Fruit fly (Drosophila melanogaster) whole organism, prepupa: ENCODE data around the gene CG14634.

Source experiments
- Blimp-1 ChIP-seq: fragments of 200-800 bp; sonication (Bioruptor generic); optimal IDR thresholded peaks from 3 replicates; lab custom pipeline; 2017; ENCODE audit warnings: missing biosample characterization, missing genetic modification characterization, mild to moderate bottlenecking, moderate library complexity, missing genetic modification reagents
- CG10631 ChIP-seq: fragments of 200-800 bp; sonication (Bioruptor generic); optimal IDR thresholded peaks from 2 replicates; lab custom pipeline; 2016; ENCODE audit warnings: missing biosample characterization, missing genetic modification characterization
- CG10669 ChIP-seq: fragments of 200-800 bp; sonication (Bioruptor generic); optimal IDR thresholded peaks from 3 replicates; lab custom pipeline; 2018; ENCODE audit warnings: missing biosample characterization, mild to moderate bottlenecking, missing genetic modification characterization, moderate library complexity
- CG11902 ChIP-seq: fragments of 200-800 bp; sonication (Bioruptor generic); optimal IDR thresholded peaks from 3 replicates; lab custom pipeline; 2016; ENCODE audit warnings: missing biosample characterization, missing genetic modification characterization
- CG16779 ChIP-seq: fragments of 200-800 bp; sonication (Bioruptor generic); optimal IDR thresholded peaks from 3 replicates; lab custom pipeline; 2017; ENCODE audit warnings: missing biosample characterization, mild to moderate bottlenecking, missing genetic modification characterization
- CG31627 ChIP-seq: fragments of 200-800 bp; sonication (Bioruptor generic); optimal IDR thresholded peaks from 3 replicates; lab custom pipeline; 2016; ENCODE audit warnings: missing biosample characterization, missing genetic modification characterization
- CG3919 ChIP-seq: fragments of 200-800 bp; sonication (Bioruptor generic); optimal IDR thresholded peaks from 3 replicates; lab custom pipeline; 2016; ENCODE audit warnings: missing biosample characterization, missing genetic modification characterization
- CG4318 ChIP-seq: fragments of 200-800 bp; sonication (Bioruptor generic); optimal IDR thresholded peaks from 3 replicates; lab custom pipeline; 2017; ENCODE audit warnings: missing biosample characterization, mild to moderate bottlenecking, missing genetic modification characterization
- CG6163 ChIP-seq: fragments of 200-800 bp; sonication (Bioruptor generic); IDR thresholded peaks from 3 replicates; pipeline ENCODE4 v1.3.6; 2022; ENCODE audit warnings: missing biosample characterization, missing genetic modification characterization
- CG6276 ChIP-seq: fragments of 200-800 bp; sonication (Bioruptor generic); optimal IDR thresholded peaks from 2 replicates; lab custom pipeline; 2017; ENCODE audit warnings: missing biosample characterization, mild to moderate bottlenecking, missing genetic modification characterization
- CG6792 ChIP-seq: fragments of 200-800 bp; sonication (Bioruptor generic); optimal IDR thresholded peaks from 3 replicates; lab custom pipeline; 2016; ENCODE audit warnings: missing biosample characterization, missing genetic modification characterization
- CG7368 ChIP-seq: fragments of 200-800 bp; sonication (Bioruptor generic); optimal IDR thresholded peaks from 3 replicates; lab custom pipeline; 2016; ENCODE audit warnings: missing biosample characterization, missing genetic modification characterization
- CG8119 ChIP-seq: fragments of 200-800 bp; sonication (Bioruptor generic); IDR thresholded peaks from 3 replicates; pipeline ENCODE4 v1.3.6; 2022; ENCODE audit warnings: missing biosample characterization, missing genetic modification characterization
- CG8632 ChIP-seq: fragments of 200-800 bp; sonication (Bioruptor generic); optimal IDR thresholded peaks from 3 replicates; lab custom pipeline; 2016; ENCODE audit warnings: missing biosample characterization, missing genetic modification characterization
- CG9139 ChIP-seq: fragments of 200-800 bp; sonication (Bioruptor generic); optimal IDR thresholded peaks from 3 replicates; lab custom pipeline; 2017; ENCODE audit warnings: missing biosample characterization, mild to moderate bottlenecking, missing genetic modification characterization
- Eip75B ChIP-seq: fragments of 200-800 bp; sonication (Bioruptor generic); optimal IDR thresholded peaks from 3 replicates; lab custom pipeline; 2016; ENCODE audit warnings: missing biosample characterization, missing genetic modification characterization
- Eip78C ChIP-seq: fragments of 200-800 bp; sonication (Bioruptor generic); peaks from one replicate; lab custom pipeline; 2016; ENCODE audit warnings: missing biosample characterization, missing genetic modification characterization
- Ets21C ChIP-seq: fragments of 200-800 bp; sonication (Bioruptor generic); optimal IDR thresholded peaks from 3 replicates; lab custom pipeline; 2016; ENCODE audit warnings: missing biosample characterization, missing genetic modification characterization
- Ets96B ChIP-seq: fragments of 200-800 bp; optimal IDR thresholded peaks from 2 replicates; lab custom pipeline; 2019; ENCODE audit warnings: missing biosample characterization, mild to moderate bottlenecking, missing genetic modification characterization, moderate library complexity
- Gug ChIP-seq: fragments of 200-800 bp; sonication (Bioruptor generic); IDR thresholded peaks from 2 replicates; pipeline ENCODE4 v1.3.6; 2022; ENCODE audit warnings: missing biosample characterization, missing genetic modification characterization
- Hr39 ChIP-seq: fragments of 200-800 bp; sonication (Bioruptor generic); optimal IDR thresholded peaks from 2 replicates; lab custom pipeline; 2016; ENCODE audit warnings: missing biosample characterization, missing genetic modification characterization
- Met ChIP-seq: fragments of 200-800 bp; sonication (Bioruptor generic); optimal IDR thresholded peaks from 3 replicates; lab custom pipeline; 2016; ENCODE audit warnings: missing biosample characterization, missing genetic modification characterization
- OdsH ChIP-seq: fragments of 200-800 bp; sonication (Bioruptor generic); optimal IDR thresholded peaks from 3 replicates; lab custom pipeline; 2016; ENCODE audit warnings: missing biosample characterization, missing genetic modification characterization
- Smox ChIP-seq: fragments of 200-800 bp; sonication (Bioruptor generic); optimal IDR thresholded peaks from 3 replicates; lab custom pipeline; 2016; ENCODE audit warnings: missing biosample characterization, missing genetic modification characterization
- Sox14 ChIP-seq: fragments of 200-800 bp; sonication (Bioruptor generic); optimal IDR thresholded peaks from 3 replicates; lab custom pipeline; 2016; ENCODE audit warnings: missing biosample characterization, missing genetic modification characterization
- Sox15 ChIP-seq: fragments of 200-800 bp; sonication (Bioruptor generic); optimal IDR thresholded peaks from 3 replicates; lab custom pipeline; 2016; ENCODE audit warnings: missing biosample characterization, missing genetic modification characterization
- achi ChIP-seq: fragments of 200-800 bp; sonication (Bioruptor generic); optimal IDR thresholded peaks from 3 replicates; lab custom pipeline; 2016; ENCODE audit warnings: missing biosample characterization, missing genetic modification characterization
- acj6 ChIP-seq: fragments of 200-800 bp; sonication (Bioruptor generic); optimal IDR thresholded peaks from 3 replicates; lab custom pipeline; 2016; ENCODE audit warnings: missing biosample characterization, missing genetic modification characterization
- cyc ChIP-seq: fragments of 200-800 bp; sonication (Bioruptor generic); optimal IDR thresholded peaks from 3 replicates; lab custom pipeline; 2016; ENCODE audit warnings: missing biosample characterization, missing genetic modification characterization
- dac ChIP-seq: fragments of 200-800 bp; sonication (Bioruptor generic); optimal IDR thresholded peaks from 2 replicates; lab custom pipeline; 2017; ENCODE audit warnings: missing biosample characterization, mild to moderate bottlenecking, missing genetic modification characterization
- dsx ChIP-seq: fragments of 200-800 bp; optimal IDR thresholded peaks from 3 replicates; lab custom pipeline; 2019; ENCODE audit warnings: missing biosample characterization, mild to moderate bottlenecking, missing genetic modification characterization, moderate library complexity; ENCODE audit not compliant: poor library complexity, severe bottlenecking
- eg ChIP-seq: fragments of 200-800 bp; sonication (Bioruptor generic); IDR thresholded peaks from 3 replicates; pipeline ENCODE4 v1.3.6; 2022; ENCODE audit warnings: missing biosample characterization, missing genetic modification characterization
- esn ChIP-seq: fragments of 200-800 bp; sonication (Bioruptor generic); optimal IDR thresholded peaks from 2 replicates; lab custom pipeline; 2016; ENCODE audit warnings: missing biosample characterization, mild to moderate bottlenecking, missing genetic modification characterization, moderate library complexity
- fd59A ChIP-seq: fragments of 200-800 bp; sonication (Bioruptor generic); optimal IDR thresholded peaks from 2 replicates; lab custom pipeline; 2017; ENCODE audit warnings: missing biosample characterization, mild to moderate bottlenecking, missing genetic modification characterization, missing genetic modification reagents
- lz ChIP-seq: fragments of 200-800 bp; sonication (Bioruptor generic); optimal IDR thresholded peaks from 3 replicates; lab custom pipeline; 2016; ENCODE audit warnings: missing biosample characterization, missing genetic modification characterization
- pdm3 ChIP-seq: fragments of 200-800 bp; sonication (Bioruptor generic); optimal IDR thresholded peaks from 3 replicates; lab custom pipeline; 2016; ENCODE audit warnings: missing biosample characterization, missing genetic modification characterization
- spab ChIP-seq: fragments of 200-800 bp; sonication (Bioruptor generic); optimal IDR thresholded peaks from 2 replicates; lab custom pipeline; 2017; ENCODE audit warnings: missing biosample characterization, mild to moderate bottlenecking, missing genetic modification characterization, missing genetic modification reagents
- ss ChIP-seq, 2 experiments: fragments of 200-800 bp; sonication (Bioruptor generic); optimal IDR thresholded peaks; 2 replicates in 1 of 2; 3 replicates in 1 of 2; lab custom pipeline; 2017 to 2018; ENCODE audit warnings: mild to moderate bottlenecking in 2 of 2, missing biosample characterization in 2 of 2, missing genetic modification characterization in 2 of 2, moderate library complexity in 1 of 2
- svp ChIP-seq: fragments of 200-800 bp; sonication (Bioruptor generic); peaks from one replicate; lab custom pipeline; 2016; ENCODE audit warnings: missing biosample characterization, missing genetic modification characterization
- vri ChIP-seq: fragments of 200-800 bp; sonication (Bioruptor generic); optimal IDR thresholded peaks from 3 replicates; lab custom pipeline; 2016; ENCODE audit warnings: missing biosample characterization, mild to moderate bottlenecking, missing genetic modification characterization

Gene CG14634

dm6 chrX:838012-838411 is 24.4 kb upstream of the CG14634 start (continued):
- TF ChIP-seq acj6 (no peak), dsx (GFP tag; lab: Kevin White, UChicago) (no peak), CG10631 (peak; percentile 5), Sox15 (GFP tag; lab: Kevin White, UChicago) (no peak), Gug (GFP tag; lab: Robert Waterston, UW) (peak; percentile 42; the same call in 1 of the 2 replicates), fd59A (no peak)

- TF ChIP-seq Eip75B (GFP tag; lab: Kevin White, UChicago) (no peak), Smox (GFP tag; lab: Kevin White, UChicago) (no peak)
Observed at dm6 chrX:841038-841437, 21.4 kb upstream of the CG14634 start.

DNA sequence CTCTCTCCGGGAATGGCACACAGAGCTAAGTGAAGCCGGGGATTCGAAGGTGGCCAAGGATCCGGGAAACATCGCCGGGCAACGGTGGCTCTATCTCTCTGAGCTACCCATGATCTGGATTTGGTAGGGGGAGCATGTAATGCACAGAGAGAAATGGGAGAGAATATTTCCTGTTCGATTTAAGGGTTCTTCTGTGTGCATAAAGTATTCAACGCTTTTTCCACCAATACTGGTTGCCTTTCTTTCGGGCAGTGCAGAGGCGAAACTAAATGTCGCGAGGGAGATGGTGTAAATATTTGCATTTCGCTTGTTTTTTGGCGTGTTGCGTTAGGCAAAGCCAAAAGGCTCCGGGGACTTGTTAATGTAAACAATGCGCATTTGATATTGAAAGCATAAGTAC is 20.5 kb upstream of the CG14634 start:
- TF ChIP-seq svp (peak; percentile 56), Met (GFP tag; lab: Kevin White, UChicago) (peak; percentile 19), CG11902 (GFP tag; lab: Kevin White, UChicago) (no peak), Eip78C (GFP tag; lab: Kevin White, UChicago) (peak; percentile 49), CG6792 (no peak)
- TF ChIP-seq, all 60 proteins: peak for 3

dm6 chrX:843489-843888 is 18.9 kb upstream of the CG14634 start:
- TF ChIP-seq cyc (GFP tag; lab: Kevin White, UChicago) (peak; percentile 9), OdsH (GFP tag; lab: Kevin White, UChicago) (no peak), CG10669 (GFP tag; lab: Kevin White, UChicago) (peak; percentile 9), CG9139 (GFP tag; lab: Kevin White, UChicago) (no peak), CG6163 (GFP tag; lab: Robert Waterston, UW) (no peak), Ets21C (GFP tag; lab: Kevin White, UChicago) (no peak), Hr39 (GFP tag; lab: Kevin White, UChicago) (peak; percentile 9), Smox (GFP tag; lab: Kevin White, UChicago) (peak; percentile 11), lz (peak; percentile 12), CG6792 (no peak), spab (GFP tag; lab: Kevin White, UChicago) (no peak), CG3919 (GFP tag; lab: Kevin White, UChicago) (no peak), Blimp-1 (GFP tag; lab: Kevin White, UChicago) (no peak), CG8632 (GFP tag; lab: Kevin White, UChicago) (no peak), CG11902 (GFP tag; lab: Kevin White, UChicago) (no peak), pdm3 (GFP tag; lab: Kevin White, UChicago) (peak; percentile 28), CG6276 (no peak), acj6 (no peak), CG31627 (peak; percentile 7), Met (GFP tag; lab: Kevin White, UChicago) (peak; percentile 8), CG8119 (GFP tag; lab: Robert Waterston, UW) (no peak), achi (GFP tag; lab: Kevin White, UChicago) (no peak), Sox14 (GFP tag; lab: Kevin White, UChicago) (no peak), fd59A (no peak), Ets96B (tag; lab: Kevin White, UChicago) (no peak), Eip78C (GFP tag; lab: Kevin White, UChicago) (peak; percentile 10), CG4318 (GFP tag; lab: Kevin White, UChicago) (no peak), CG16779 (no peak), eg (GFP tag; lab: Robert Waterston, UW) (0 out of 3 replicates have a peak, but pooled peaks have one; percentile 33)

DNA sequence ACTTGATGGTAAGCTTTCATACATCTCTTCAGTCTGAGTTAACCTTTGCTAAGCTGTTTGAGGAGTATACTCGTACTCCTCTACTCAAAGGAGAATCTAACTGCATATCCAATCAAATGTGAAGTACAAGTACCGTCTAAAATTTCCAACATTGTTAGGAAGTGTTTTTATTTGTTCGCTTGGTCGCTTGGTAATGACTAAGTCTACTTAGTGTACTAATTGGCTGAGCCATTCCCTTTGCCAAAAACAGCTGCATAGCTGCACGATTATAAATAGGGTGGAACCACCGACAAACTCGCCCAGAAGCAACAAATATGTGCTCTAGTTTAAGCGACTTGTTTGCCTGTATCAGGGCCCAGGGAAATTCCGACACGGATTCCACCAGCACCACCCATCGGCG is 17.9 kb upstream of the CG14634 start, which contains the start of gene CG14635:
Gene CG14635 (plus strand): TSS at position 301 of the 400 bp plus-strand sequence.
- TF ChIP-seq CG31627 (no peak), esn (no peak), CG7368 (GFP tag; lab: Kevin White, UChicago) (no peak), Hr39 (GFP tag; lab: Kevin White, UChicago) (no peak), dac (GFP tag; lab: Kevin White, UChicago) (no peak), Sox14 (GFP tag; lab: Kevin White, UChicago) (no peak), Eip78C (GFP tag; lab: Kevin White, UChicago) (no peak), CG4318 (GFP tag; lab: Kevin White, UChicago) (no peak), CG8632 (GFP tag; lab: Kevin White, UChicago) (no peak), dsx (GFP tag; lab: Kevin White, UChicago) (no peak), Gug (GFP tag; lab: Robert Waterston, UW) (no peak), Smox (GFP tag; lab: Kevin White, UChicago) (no peak), cyc (GFP tag; lab: Kevin White, UChicago) (no peak), CG6792 (no peak), CG10631 (no peak), CG9139 (GFP tag; lab: Kevin White, UChicago) (no peak), ss (GFP tag; optimal IDR thresholded peaks at IDR 0.05; lab: Kevin White, UChicago) (no peak), vri (no peak)
